Fruit fly (Drosophila melanogaster) whole organism: ENCODE results near the gene inaE.
A peak's percentile ranks its signal among the peaks of the same experiment; 100 is the strongest.

Source experiments
- CG8478 ChIP-seq: fragments of >200 bp; optimal IDR thresholded peaks from 2 replicates; lab custom pipeline; 2018; ENCODE audit warnings: inconsistent platforms
- Dll ChIP-seq: fragments of >200 bp; optimal IDR thresholded peaks from 2 replicates; lab custom pipeline; 2017
- EcR ChIP-seq, 2 experiments: fragments of >200 bp; optimal IDR thresholded peaks; 2 replicates each; lab custom pipeline; 2017; ENCODE audit warnings: missing biosample characterization in 2 of 2, missing genetic modification characterization in 2 of 2, missing genetic modification reagents in 2 of 2
- pan ChIP-seq: fragments of >200 bp; optimal IDR thresholded peaks from 2 replicates; lab custom pipeline; 2017
- psq ChIP-seq: fragments of >200 bp; optimal IDR thresholded peaks from 2 replicates; lab custom pipeline; 2017
- usp ChIP-seq: fragments of >200 bp; optimal IDR thresholded peaks from 2 replicates; lab custom pipeline; 2017; ENCODE audit warnings: missing biosample characterization, missing genetic modification characterization, mixed read lengths

Gene inaE

DNA sequence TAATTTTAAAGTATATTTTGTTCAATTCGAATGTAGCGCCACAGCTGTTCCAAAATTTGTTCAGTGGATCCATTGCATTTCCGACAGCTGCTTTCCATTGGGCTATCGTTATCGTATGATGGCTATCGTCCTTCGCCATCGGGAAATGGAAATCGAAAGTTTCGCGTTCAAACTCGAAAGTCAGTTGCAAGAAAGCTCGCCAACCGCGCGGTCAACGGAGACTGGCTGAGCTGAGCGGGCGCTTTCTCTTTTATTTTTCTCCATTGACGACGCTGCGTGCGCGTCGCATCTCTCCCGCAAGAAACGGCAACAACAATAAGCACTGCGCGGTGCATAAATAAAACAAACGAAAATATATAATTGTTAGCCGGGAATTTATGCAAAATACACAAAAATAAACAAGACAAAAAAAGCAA is at the start of gene inaE:
Gene inaE, plus strand, starts transcription at position 181 of the 416 bp plus-strand sequence.
- TF ChIP-seq pan (lab: Kevin White, UChicago): no peak
- no peak for TF ChIP-seq CG8478 (lab: Kevin White, UChicago)
- no peak for TF ChIP-seq psq
- no peak for TF ChIP-seq EcR (GFP tag; optimal IDR thresholded peaks at IDR 0.05; lab: Kevin White, UChicago)
- TF ChIP-seq usp (GFP tag; lab: Kevin White, UChicago): no peak
- no peak for TF ChIP-seq Dll (lab: Kevin White, UChicago)

dm6 chrX:13734866-13735265 is 48.6 kb upstream of the inaE start:
- TF ChIP-seq CG8478 (lab: Kevin White, UChicago) (no peak), usp (GFP tag; lab: Kevin White, UChicago) (no peak), pan (lab: Kevin White, UChicago) (no peak), Dll (lab: Kevin White, UChicago) (no peak), EcR (GFP tag; optimal IDR thresholded peaks at IDR 0.05; lab: Kevin White, UChicago) (no peak), psq (no peak)

DNA sequence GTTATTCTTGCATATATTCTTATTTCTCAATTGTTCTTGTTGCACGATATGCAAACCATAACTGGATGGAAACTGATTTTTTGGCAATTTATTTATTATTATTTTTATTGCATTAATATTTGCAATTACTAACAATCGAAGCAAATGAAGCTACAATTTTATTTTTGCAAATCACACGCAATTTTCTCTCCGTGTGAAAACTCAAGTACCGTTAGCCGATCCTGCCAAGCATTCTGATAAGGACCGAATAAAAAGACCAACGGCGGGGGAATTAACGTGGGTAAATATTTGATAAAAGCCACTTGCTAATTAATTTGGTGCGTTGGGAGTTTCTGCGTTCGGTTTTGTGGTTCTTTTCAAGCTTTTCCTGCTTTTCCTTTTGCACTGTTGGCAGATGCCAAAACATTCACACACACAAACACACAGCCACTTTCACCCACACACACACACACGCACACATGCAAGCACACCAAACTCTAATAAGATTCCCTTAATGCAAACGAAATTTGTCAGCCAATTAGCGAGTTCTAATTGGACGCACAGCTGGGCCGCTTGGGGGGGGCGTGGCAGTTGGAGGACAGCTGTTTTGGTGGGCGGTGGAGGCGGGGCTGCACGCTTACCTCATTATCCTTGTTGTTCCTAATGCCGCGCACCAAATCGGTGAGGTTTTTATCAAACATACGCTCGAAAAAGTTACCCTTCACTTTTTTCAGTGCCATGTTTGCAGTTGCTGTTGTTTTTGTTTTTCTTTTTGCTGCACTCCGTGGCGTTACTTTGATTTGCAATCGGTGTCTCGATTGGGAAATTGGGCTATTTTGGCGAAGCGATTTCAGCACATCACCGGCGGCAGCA is 48.0 kb upstream of the inaE start:
- TF ChIP-seq usp (GFP tag; lab: Kevin White, UChicago) (no peak), CG8478 (lab: Kevin White, UChicago) (no peak), pan (lab: Kevin White, UChicago) (no peak), psq (no peak), Dll (lab: Kevin White, UChicago) (no peak), EcR (GFP tag; optimal IDR thresholded peaks at IDR 0.05; lab: Kevin White, UChicago) (no peak)

- TF ChIP-seq EcR (GFP tag; optimal IDR thresholded peaks at IDR 0.05; lab: Kevin White, UChicago): no peak
These were observed 47.4 kb upstream of the inaE start, which contains the start of gene g for dm6 chrX:13736174-13736482. g (minus strand) TSS chrX:13736278.

- TF ChIP-seq EcR (GFP tag; optimal IDR thresholded peaks at IDR 0.05; lab: Kevin White, UChicago): no peak
- no peak for TF ChIP-seq CG8478 (lab: Kevin White, UChicago)
- TF ChIP-seq pan (lab: Kevin White, UChicago): no peak
- TF ChIP-seq usp (GFP tag; lab: Kevin White, UChicago): no peak
- no peak for TF ChIP-seq Dll (lab: Kevin White, UChicago)
- no peak for TF ChIP-seq psq
These were observed 45.6 kb upstream of the inaE start, which contains the start of gene CG11134 for dm6 chrX:13737939-13738338. CG11134 (plus strand) TSS chrX:13737942.

DNA sequence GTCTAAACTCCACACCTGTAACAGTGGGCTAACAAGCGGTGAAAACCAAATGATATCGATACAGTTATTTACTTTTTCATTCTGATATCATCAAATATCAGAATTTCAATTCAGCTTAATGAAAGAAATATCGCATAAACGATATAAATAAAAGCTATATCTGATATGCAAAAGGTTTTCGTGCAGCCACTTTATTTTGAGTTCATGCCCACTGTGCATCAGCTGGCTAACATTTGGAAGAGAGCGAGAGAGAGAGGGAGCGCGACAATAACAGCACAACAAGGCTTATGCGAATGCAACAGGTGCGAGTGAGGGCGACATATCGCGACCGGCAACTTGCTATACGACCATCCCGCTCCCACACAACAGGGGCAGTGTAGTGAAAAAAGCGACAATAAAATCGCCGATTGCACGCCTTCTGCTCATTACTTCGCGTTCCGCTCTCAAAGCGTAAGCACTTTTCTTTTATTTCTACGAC is 44.1 kb upstream of the inaE start, which contains the start of gene CG11151:
Gene CG11151, plus strand, starts transcription at position 334 of the 478 bp plus-strand sequence.
- TF ChIP-seq CG8478 (lab: Kevin White, UChicago) (peak; percentile 92), EcR (GFP tag; optimal IDR thresholded peaks at IDR 0.05; lab: Kevin White, UChicago) (no peak)

dm6 chrX:13740062-13740461 is 43.5 kb upstream of the inaE start:
- TF ChIP-seq psq (no peak), EcR (GFP tag; optimal IDR thresholded peaks at IDR 0.05; lab: Kevin White, UChicago) (no peak), Dll (lab: Kevin White, UChicago) (no peak)

DNA sequence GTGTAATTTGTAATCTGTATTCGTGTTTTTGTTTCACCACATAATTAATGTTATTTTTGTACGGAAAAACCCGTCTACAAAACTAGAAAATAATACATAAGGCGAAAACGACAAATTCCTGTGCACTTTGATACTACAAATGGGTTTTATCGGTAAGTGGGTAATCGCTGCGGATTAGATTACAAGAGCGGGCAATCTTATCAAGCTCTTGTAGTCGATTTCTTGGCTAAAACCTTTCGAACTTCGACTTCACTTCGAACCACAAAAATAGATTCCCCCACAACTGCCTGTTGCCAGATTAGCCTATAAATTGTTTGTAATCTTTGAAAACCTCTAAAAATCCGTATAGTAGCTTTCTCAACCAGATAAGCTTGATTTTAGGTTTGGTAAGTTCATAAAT is 42.5 kb upstream of the inaE start:
- TF ChIP-seq pan (lab: Kevin White, UChicago) (no peak), EcR (GFP tag; optimal IDR thresholded peaks at IDR 0.05; lab: Kevin White, UChicago) (no peak), psq (no peak), CG8478 (lab: Kevin White, UChicago) (no peak), usp (GFP tag; lab: Kevin White, UChicago) (no peak), Dll (lab: Kevin White, UChicago) (no peak)

DNA sequence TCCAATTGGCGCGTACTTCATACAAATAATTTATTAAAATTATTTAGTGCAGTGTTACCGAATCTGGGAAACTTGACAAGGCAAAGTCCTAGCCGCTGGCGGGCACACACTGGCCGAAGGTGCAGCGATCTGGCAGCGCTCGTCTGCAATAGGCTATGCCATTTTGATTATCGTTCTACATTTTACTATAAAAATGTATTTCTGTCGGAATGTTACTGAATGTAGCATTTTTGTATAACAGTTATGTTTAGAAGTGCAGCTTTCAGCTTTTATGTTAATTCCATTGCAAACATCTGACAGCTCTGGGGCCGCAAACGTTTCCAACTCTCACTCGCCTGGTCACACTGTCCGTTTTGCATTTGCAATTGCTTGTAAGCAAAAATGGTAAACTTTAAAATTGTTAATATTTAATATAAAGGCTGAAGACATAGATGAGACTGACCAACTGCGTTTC is 38.9 kb upstream of the inaE start, which contains the start of gene Grip91:
Gene Grip91, minus strand, starts transcription at position 85 of the 454 bp plus-strand sequence.
- TF ChIP-seq EcR (GFP tag; optimal IDR thresholded peaks at IDR 0.05; lab: Kevin White, UChicago) (no peak), CG8478 (lab: Kevin White, UChicago) (no peak), usp (GFP tag; lab: Kevin White, UChicago) (no peak), pan (lab: Kevin White, UChicago) (no peak), Dll (lab: Kevin White, UChicago) (no peak), psq (no peak)

DNA sequence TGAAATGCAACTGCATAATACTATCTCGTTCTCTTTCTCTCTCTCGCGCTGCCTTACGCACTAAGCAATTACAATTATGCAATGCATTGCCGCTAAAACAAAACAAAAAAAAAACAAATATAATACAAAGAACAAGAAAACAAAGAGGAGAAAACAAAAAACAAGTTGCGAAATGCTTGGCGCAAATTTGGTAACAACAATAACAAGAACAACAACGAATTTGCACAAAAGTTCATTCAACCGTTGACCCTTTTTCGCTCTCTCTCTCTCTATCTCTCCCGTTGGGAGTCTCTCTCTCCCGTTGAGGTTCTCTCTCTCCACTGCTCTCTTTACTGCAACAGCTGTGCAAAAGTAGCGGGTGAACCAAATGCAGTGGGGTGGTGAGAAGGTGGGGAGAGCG is 36.5 kb upstream of the inaE start:
- TF ChIP-seq usp (GFP tag; lab: Kevin White, UChicago) (no peak), EcR (GFP tag; optimal IDR thresholded peaks at IDR 0.05; lab: Kevin White, UChicago) (peak in 1 of 2 experiments; percentile 80)

dm6 chrX:13747635-13748467 is 35.7 kb upstream of the inaE start:
- TF ChIP-seq pan (lab: Kevin White, UChicago) (no peak), usp (GFP tag; lab: Kevin White, UChicago) (no peak), Dll (lab: Kevin White, UChicago) (no peak), EcR (GFP tag; optimal IDR thresholded peaks at IDR 0.05; lab: Kevin White, UChicago) (peak in 1 of 2 experiments; percentile 69), psq (no peak)
